Worm (Caenorhabditis elegans) whole organism, early embryonic: Measurements from ENCODE around the gene eea-1.

ENCODE experiments used
- B0310.2 ChIP-seq: sonication (generic microtip); optimal IDR thresholded peaks from 2 replicates; lab custom pipeline; 2016; ENCODE audit warnings: mild to moderate bottlenecking, missing genetic modification characterization, missing compliant biosample characterization
- F13C5.2 ChIP-seq: sonication (generic microtip); optimal IDR thresholded peaks from 2 replicates; lab custom pipeline; 2017; ENCODE audit warnings: mild to moderate bottlenecking, missing genetic modification characterization, inconsistent platforms, missing compliant biosample characterization
- aly-1 ChIP-seq: sonication (generic microtip); optimal IDR thresholded peaks from 2 replicates; lab custom pipeline; 2016; ENCODE audit warnings: missing genetic modification characterization, missing compliant biosample characterization
- ama-1 ChIP-seq: fragments of 150-350 bp; optimal IDR thresholded peaks from 2 replicates; lab custom pipeline; 2014
- ceh-13 ChIP-seq: fragments of 200-800 bp; sonication (Bioruptor generic); optimal IDR thresholded peaks from 2 replicates; lab custom pipeline; 2018; ENCODE audit warnings: mild to moderate bottlenecking, missing genetic modification characterization, missing compliant biosample characterization
- ceh-36 ChIP-seq: sonication (generic microtip); optimal IDR thresholded peaks from 2 replicates; lab custom pipeline; 2016; ENCODE audit warnings: missing genetic modification characterization, inconsistent platforms, missing compliant biosample characterization
- ets-7 ChIP-seq: sonication (generic microtip); optimal IDR thresholded peaks from 2 replicates; lab custom pipeline; 2016; ENCODE audit warnings: missing genotype, missing genetic modification characterization, missing compliant biosample characterization
- flt-1 ChIP-seq: fragments of 200-800 bp; sonication (Bioruptor generic); IDR thresholded peaks from 2 replicates; pipeline ENCODE4 v1.3.6; 2022; ENCODE audit warnings: missing genetic modification characterization, missing compliant biosample characterization
- hmbx-1 ChIP-seq: sonication (generic microtip); optimal IDR thresholded peaks from 2 replicates; lab custom pipeline; 2016; ENCODE audit warnings: mild to moderate bottlenecking, missing genetic modification characterization, missing compliant biosample characterization
- hmg-4 ChIP-seq: fragments of 200-800 bp; sonication (Bioruptor generic); optimal IDR thresholded peaks from 2 replicates; lab custom pipeline; 2018; ENCODE audit warnings: mild to moderate bottlenecking, missing genetic modification characterization, missing compliant biosample characterization
- hnd-1 ChIP-seq: sonication (generic microtip); optimal IDR thresholded peaks from 2 replicates; lab custom pipeline; 2016; ENCODE audit warnings: missing genetic modification characterization, missing compliant biosample characterization
- pes-1 ChIP-seq: fragments of 200-800 bp; sonication (Bioruptor generic); IDR thresholded peaks from 2 replicates; pipeline ENCODE4 v1.3.6; 2022; ENCODE audit warnings: missing genetic modification reagents, missing genetic modification characterization, missing compliant biosample characterization
- scrt-1 ChIP-seq: fragments of 200-800 bp; sonication (Bioruptor generic); IDR thresholded peaks from 2 replicates; pipeline ENCODE4 v1.3.6; 2022; ENCODE audit warnings: missing genetic modification characterization, missing compliant biosample characterization
- sea-1 ChIP-seq: fragments of 200-800 bp; sonication (Bioruptor generic); conservative IDR thresholded peaks from 2 replicates; pipeline ENCODE4 v1.3.6; 2022; ENCODE audit warnings: missing genetic modification characterization, missing compliant biosample characterization
- tbx-11 ChIP-seq: fragments of 200-800 bp; sonication (Bioruptor generic); IDR thresholded peaks from 2 replicates; pipeline ENCODE4 v1.3.6; 2022; ENCODE audit warnings: missing genetic modification characterization, missing compliant biosample characterization
- tbx-37 ChIP-seq: fragments of 200-800 bp; sonication (Bioruptor generic); conservative IDR thresholded peaks from 2 replicates; pipeline ENCODE4 v1.3.6; 2022; ENCODE audit warnings: missing genetic modification reagents, missing genetic modification characterization, missing compliant biosample characterization
- tra-4 ChIP-seq: sonication (generic microtip); optimal IDR thresholded peaks from 2 replicates; lab custom pipeline; 2017; ENCODE audit warnings: missing genetic modification characterization, missing compliant biosample characterization

Gene eea-1

ce11 chrV:13511618-13512017, 14.4 kb upstream of the eea-1 start, which contains the start of gene avr-15:
TSS of gene avr-15 (minus strand) at chrV:13511718.
- TF ChIP-seq hmg-4 (GFP tag; lab: Kevin White, UChicago) (no peak), tbx-11 (GFP tag; lab: Robert Waterston, UW) (no peak), hnd-1 (tag; lab: Kevin White, UChicago) (no peak), ceh-13 (GFP tag; lab: Kevin White, UChicago) (no peak), ceh-36 (tag; lab: Kevin White, UChicago) (no peak), hmbx-1 (tag; lab: Kevin White, UChicago) (no peak), scrt-1 (GFP tag; lab: Robert Waterston, UW) (no peak), sea-1 (no peak), ama-1 (lab: Kevin White, UChicago) (no peak), B0310.2 (no peak), F13C5.2 (tag; lab: Kevin White, UChicago) (no peak), aly-1 (tag; lab: Kevin White, UChicago) (no peak), tra-4 (tag; lab: Kevin White, UChicago) (no peak), tbx-37 (GFP tag; lab: Robert Waterston, UW) (no peak), pes-1 (no peak), ets-7 (no peak)

- TF ChIP-seq tbx-11 (GFP tag; lab: Robert Waterston, UW) (no peak), F13C5.2 (tag; lab: Kevin White, UChicago) (no peak), ceh-36 (tag; lab: Kevin White, UChicago) (no peak), ceh-13 (GFP tag; lab: Kevin White, UChicago) (no peak), B0310.2 (no peak), hmbx-1 (tag; lab: Kevin White, UChicago) (no peak), aly-1 (tag; lab: Kevin White, UChicago) (no peak)
These were observed 9.1 kb upstream of the eea-1 start, which contains the start of gene R11G10.4 for ce11 chrV:13506321-13506720. TSS of gene R11G10.4 (plus strand) at chrV:13506621.

ce11 chrV:13499227-13499626, 2.1 kb upstream of the eea-1 start:
- TF ChIP-seq hnd-1 (tag; lab: Kevin White, UChicago) (no peak), B0310.2 (no peak), hmg-4 (GFP tag; lab: Kevin White, UChicago) (no peak), ets-7 (no peak), sea-1 (no peak), ama-1 (lab: Kevin White, UChicago) (no peak), scrt-1 (GFP tag; lab: Robert Waterston, UW) (no peak), ceh-36 (tag; lab: Kevin White, UChicago) (no peak), tbx-37 (GFP tag; lab: Robert Waterston, UW) (no peak), tra-4 (tag; lab: Kevin White, UChicago) (no peak), hmbx-1 (tag; lab: Kevin White, UChicago) (no peak), tbx-11 (GFP tag; lab: Robert Waterston, UW) (no peak), flt-1 (GFP tag; lab: Robert Waterston, UW) (no peak), pes-1 (no peak), aly-1 (tag; lab: Kevin White, UChicago) (no peak), F13C5.2 (tag; lab: Kevin White, UChicago) (no peak), ceh-13 (GFP tag; lab: Kevin White, UChicago) (no peak)

ce11 chrV:13489830-13490229, 7.3 kb downstream of the eea-1 start, which contains the start of gene T10G3.3:
TSS of gene T10G3.3 (minus strand) at chrV:13490199.
- no peak for TF ChIP-seq ceh-13 (GFP tag; lab: Kevin White, UChicago)
- TF ChIP-seq ama-1 (lab: Kevin White, UChicago) = no peak
- TF ChIP-seq scrt-1 (GFP tag; lab: Robert Waterston, UW) = no peak
- no peak for TF ChIP-seq ceh-36 (tag; lab: Kevin White, UChicago)
- no peak for TF ChIP-seq sea-1
- no peak for TF ChIP-seq ets-7
- no peak for TF ChIP-seq tbx-11 (GFP tag; lab: Robert Waterston, UW)
- no peak for TF ChIP-seq hmbx-1 (tag; lab: Kevin White, UChicago)
- no peak for TF ChIP-seq aly-1 (tag; lab: Kevin White, UChicago)
- no peak for TF ChIP-seq pes-1
- no peak for TF ChIP-seq F13C5.2 (tag; lab: Kevin White, UChicago)
- TF ChIP-seq hmg-4 (GFP tag; lab: Kevin White, UChicago) = no peak

- TF ChIP-seq F13C5.2 (tag; lab: Kevin White, UChicago) (no peak), scrt-1 (GFP tag; lab: Robert Waterston, UW) (no peak), tbx-11 (GFP tag; lab: Robert Waterston, UW) (no peak)
These were observed 8.8 kb downstream of the eea-1 start for ce11 chrV:13488297-13488803.

- TF ChIP-seq scrt-1 (GFP tag; lab: Robert Waterston, UW) = no peak
- no peak for TF ChIP-seq hmbx-1 (tag; lab: Kevin White, UChicago)
- no peak for TF ChIP-seq tbx-37 (GFP tag; lab: Robert Waterston, UW)
- no peak for TF ChIP-seq tra-4 (tag; lab: Kevin White, UChicago)
- TF ChIP-seq tbx-11 (GFP tag; lab: Robert Waterston, UW) = no peak
- TF ChIP-seq ama-1 (lab: Kevin White, UChicago) = no peak
- TF ChIP-seq hnd-1 (tag; lab: Kevin White, UChicago) = no peak
- TF ChIP-seq pes-1 = no peak
- TF ChIP-seq ceh-36 (tag; lab: Kevin White, UChicago) = no peak
- TF ChIP-seq aly-1 (tag; lab: Kevin White, UChicago) = no peak
- TF ChIP-seq sea-1 = no peak
- no peak for TF ChIP-seq F13C5.2 (tag; lab: Kevin White, UChicago)
- no peak for TF ChIP-seq flt-1 (GFP tag; lab: Robert Waterston, UW)
- TF ChIP-seq ets-7 = no peak
These were observed 11.4 kb downstream of the eea-1 start for ce11 chrV:13485732-13486131.

- TF ChIP-seq scrt-1 (GFP tag; lab: Robert Waterston, UW) (no peak), aly-1 (tag; lab: Kevin White, UChicago) (no peak)
These were observed 12.8 kb downstream of the eea-1 start, which contains the start of gene T10G3.4 for ce11 chrV:13484339-13484738. TSS of gene T10G3.4 (minus strand) at chrV:13484439.
